Fruit fly (Drosophila melanogaster): ENCODE data around the gene CG1116.

The CG1116 gene

DNA sequence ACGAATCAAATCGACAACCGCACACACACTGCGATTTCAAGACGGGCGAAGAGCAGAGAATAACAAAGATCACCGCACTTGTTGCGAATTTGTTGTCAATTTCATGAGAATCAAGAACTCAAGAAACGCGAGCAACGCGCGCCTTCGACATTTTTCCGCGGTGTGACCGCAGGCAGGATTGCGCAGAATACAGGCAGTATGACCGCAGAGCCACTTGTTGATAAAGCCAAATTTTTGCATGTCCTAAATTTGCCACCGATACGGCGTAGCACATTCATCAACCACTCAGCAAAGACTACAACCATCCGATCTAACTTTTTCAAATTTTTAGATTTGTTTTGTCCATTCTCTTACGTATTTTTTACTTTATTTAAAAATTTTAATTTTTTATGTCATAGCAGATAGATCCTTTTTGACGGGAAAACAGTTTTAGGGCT lies 2.2 kb upstream of the CG1116 start, which contains the start of gene cno (continued):
- TF ChIP-seq sisA (GFP tag; IDR thresholded peaks at IDR 0.05) (no peak), CG13624 (GFP tag; optimal IDR thresholded peaks at IDR 0.05) (peak; percentile 44), btn (GFP tag; optimal IDR thresholded peaks at IDR 0.05) (no peak), zfh2 (GFP tag; optimal IDR thresholded peaks at IDR 0.05) (no peak), CG34422 (GFP tag; IDR thresholded peaks at IDR 0.05) (peak; percentile 50; the same call in 1 of the 3 replicates), CG30020 (tag; optimal IDR thresholded peaks at IDR 0.05) (no peak), sc (optimal IDR thresholded peaks at IDR 0.05) (no peak), sc (GFP tag; optimal IDR thresholded peaks at IDR 0.05) (no peak), CG18619 (GFP tag; optimal IDR thresholded peaks at IDR 0.05) (peak; percentile 1), Hmr (GFP tag; optimal IDR thresholded peaks at IDR 0.05) (peak; percentile 88), CG2678 (tag; optimal IDR thresholded peaks at IDR 0.05) (no peak), CG10147 (GFP tag; optimal IDR thresholded peaks at IDR 0.05) (no peak), MTF-1 (GFP tag; optimal IDR thresholded peaks at IDR 0.05; ENCODE audit: borderline replicate concordance) (no peak), pho (GFP tag; optimal IDR thresholded peaks at IDR 0.05) (peak; percentile 21), pros (GFP tag; optimal IDR thresholded peaks at IDR 0.05) (no peak), Myb (GFP tag; optimal IDR thresholded peaks at IDR 0.05) (peak; percentile 57), gt (GFP tag; IDR thresholded peaks at IDR 0.05) (no peak), cas (GFP tag; IDR thresholded peaks at IDR 0.05) (no peak), Dll (GFP tag; IDR thresholded peaks at IDR 0.05; ENCODE audit: partially characterized antibody) (no peak), CG3407 (GFP tag; optimal IDR thresholded peaks at IDR 0.05) (no peak), cato (GFP tag; optimal IDR thresholded peaks at IDR 0.05; ENCODE audit: borderline replicate concordance) (no peak), pnt (GFP tag; optimal IDR thresholded peaks at IDR 0.05) (no peak), CG1603 (tag; optimal IDR thresholded peaks at IDR 0.05) (peak; percentile 59), Max (GFP tag; optimal IDR thresholded peaks at IDR 0.05) (peak; percentile 21), ATbp (GFP tag; optimal IDR thresholded peaks at IDR 0.05) (no peak), CG18476 (GFP tag; optimal IDR thresholded peaks at IDR 0.05) (no peak), kni (GFP tag; optimal IDR thresholded peaks at IDR 0.05) (no peak), Mrtf (GFP tag; IDR thresholded peaks at IDR 0.05) (no peak), vvl (GFP tag; IDR thresholded peaks at IDR 0.05) (peak; percentile 35; the same call in 1 of the 2 replicates), CG8281 (tag; optimal IDR thresholded peaks at IDR 0.05) (no peak), CG30431 (GFP tag; optimal IDR thresholded peaks at IDR 0.05) (no peak), Kr (GFP tag; optimal IDR thresholded peaks at IDR 0.05) (no peak), CG9797 (GFP tag; optimal IDR thresholded peaks at IDR 0.05) (peak; percentile 99), ap (GFP tag; IDR thresholded peaks at IDR 0.05) (no peak), CoRest (tag; optimal IDR thresholded peaks at IDR 0.05) (peak; percentile 51), repo (GFP tag; optimal IDR thresholded peaks at IDR 0.05) (no peak), exex (tag; optimal IDR thresholded peaks at IDR 0.05) (no peak), h (optimal IDR thresholded peaks at IDR 0.05) (no peak), ind (GFP tag; optimal IDR thresholded peaks at IDR 0.05) (no peak), Ptx1 (GFP tag; IDR thresholded peaks at IDR 0.05) (no peak), Vsx1 (GFP tag; optimal IDR thresholded peaks at IDR 0.05) (no peak), CG13287 (GFP tag; IDR thresholded peaks at IDR 0.05; ENCODE audit: partially characterized antibody) (peak; percentile 64), knrl (GFP tag; IDR thresholded peaks at IDR 0.05; ENCODE audit: partially characterized antibody) (peak; percentile 51; the same call in 1 of the 3 replicates), CG17568 (GFP tag; optimal IDR thresholded peaks at IDR 0.05) (no peak), NfI (GFP tag; optimal IDR thresholded peaks at IDR 0.05) (no peak), tx (GFP tag; optimal IDR thresholded peaks at IDR 0.05) (no peak), CG4707 (GFP tag; optimal IDR thresholded peaks at IDR 0.05) (no peak), Hsf (GFP tag; optimal IDR thresholded peaks at IDR 0.05) (no peak), CG16863 (GFP tag; optimal IDR thresholded peaks at IDR 0.05) (no peak), Dip3 (GFP tag; optimal IDR thresholded peaks at IDR 0.05) (peak; percentile 30), gcm (GFP tag; optimal IDR thresholded peaks at IDR 0.05) (peak; percentile 12)
